Worm (Caenorhabditis elegans) whole organism, young adult: ENCODE measurements around the gene sucl-1.

ENCODE experiments used
- B0019.2 ChIP-seq: fragments of 200-800 bp; sonication (Bioruptor generic); conservative IDR thresholded peaks from 2 replicates; pipeline ENCODE4 v1.3.6; 2022; ENCODE audit warnings: missing genetic modification reagents, missing genetic modification characterization, missing compliant biosample characterization
- C06A6.2 ChIP-seq: fragments of 200-800 bp; sonication (Bioruptor generic); conservative IDR thresholded peaks from 2 replicates; pipeline ENCODE4 v1.3.6; 2022; ENCODE audit warnings: missing genetic modification characterization, missing compliant biosample characterization
- F10E7.11 ChIP-seq: sonication (generic microtip); optimal IDR thresholded peaks from 2 replicates; lab custom pipeline; 2017; ENCODE audit warnings: mild to moderate bottlenecking, missing genetic modification characterization, moderate library complexity, missing compliant biosample characterization
- F52B5.7 ChIP-seq: sonication (generic microtip); optimal IDR thresholded peaks from 2 replicates; lab custom pipeline; 2016; ENCODE audit warnings: mild to moderate bottlenecking, missing genetic modification characterization, missing compliant biosample characterization
- K11D2.4 ChIP-seq: fragments of 200-800 bp; sonication (Bioruptor generic); IDR thresholded peaks from 2 replicates; pipeline ENCODE4 v1.3.6; 2022; ENCODE audit warnings: missing genetic modification reagents, missing genetic modification characterization, missing compliant biosample characterization
- Y56A3A.18 ChIP-seq: fragments of 200-800 bp; sonication (Bioruptor generic); IDR thresholded peaks from 2 replicates; pipeline ENCODE4 v1.3.6; 2022; ENCODE audit warnings: missing genetic modification reagents, missing genetic modification characterization, missing compliant biosample characterization
- Y95B8A.8 ChIP-seq: fragments of 200-800 bp; sonication (Bioruptor generic); IDR thresholded peaks from 2 replicates; pipeline ENCODE4 v1.3.6; 2022; ENCODE audit warnings: missing genetic modification reagents, missing genetic modification characterization, missing compliant biosample characterization
- aptf-2 ChIP-seq: fragments of 200-800 bp; sonication (Bioruptor generic); conservative IDR thresholded peaks from 2 replicates; pipeline ENCODE4 v1.3.6; 2022; ENCODE audit warnings: missing genetic modification reagents, missing genetic modification characterization, missing compliant biosample characterization
- athp-1 ChIP-seq: sonication (generic microtip); optimal IDR thresholded peaks from 2 replicates; lab custom pipeline; 2017; ENCODE audit warnings: mild to moderate bottlenecking, missing genetic modification characterization, missing compliant biosample characterization
- attf-3 ChIP-seq: fragments of 200-800 bp; sonication (Bioruptor generic); conservative IDR thresholded peaks from 2 replicates; pipeline ENCODE4 v1.3.6; 2022; ENCODE audit warnings: missing genetic modification reagents, missing genetic modification characterization, missing compliant biosample characterization
- attf-5 ChIP-seq: fragments of 200-800 bp; sonication (Bioruptor generic); optimal IDR thresholded peaks from 2 replicates; lab custom pipeline; 2018; ENCODE audit warnings: mild to moderate bottlenecking, missing genetic modification characterization, missing compliant biosample characterization
- attf-6 ChIP-seq: fragments of 200-800 bp; sonication (Bioruptor generic); IDR thresholded peaks from 2 replicates; pipeline ENCODE4 v1.3.6; 2022; ENCODE audit warnings: missing genetic modification reagents, missing genetic modification characterization, missing compliant biosample characterization
- bed-1 ChIP-seq: fragments of 200-800 bp; sonication (Bioruptor generic); IDR thresholded peaks from 2 replicates; pipeline ENCODE4 v1.3.6; 2022; ENCODE audit warnings: missing genetic modification reagents, missing genetic modification characterization, missing compliant biosample characterization
- egl-18 ChIP-seq: fragments of 200-800 bp; sonication (Bioruptor generic); IDR thresholded peaks from 2 replicates; pipeline ENCODE4 v1.3.6; 2022; ENCODE audit warnings: missing genetic modification reagents, missing genetic modification characterization, missing compliant biosample characterization
- ekl-4 ChIP-seq: fragments of 200-800 bp; sonication (Bioruptor generic); IDR thresholded peaks from 2 replicates; pipeline ENCODE4 v1.3.6; 2022; ENCODE audit warnings: missing genetic modification reagents, missing genetic modification characterization, missing compliant biosample characterization
- ets-4 ChIP-seq: fragments of 200-800 bp; sonication (Bioruptor generic); optimal IDR thresholded peaks from 2 replicates; lab custom pipeline; 2018; ENCODE audit warnings: mild to moderate bottlenecking, missing genetic modification characterization, missing compliant biosample characterization
- him-1 ChIP-seq: sonication (generic microtip); optimal IDR thresholded peaks from 2 replicates; lab custom pipeline; 2016; ENCODE audit warnings: missing genotype, missing genetic modification reagents, missing genetic modification characterization, missing compliant biosample characterization
- hlh-26 ChIP-seq: fragments of 200-800 bp; sonication (Bioruptor generic); conservative IDR thresholded peaks from 2 replicates; pipeline ENCODE4 v1.3.6; 2022; ENCODE audit warnings: missing genetic modification reagents, missing genetic modification characterization, missing compliant biosample characterization
- hmg-1.2 ChIP-seq: fragments of 200-800 bp; sonication (Bioruptor generic); IDR thresholded peaks from 2 replicates; pipeline ENCODE4 v1.3.6; 2022; ENCODE audit warnings: missing genetic modification reagents, missing genetic modification characterization, missing compliant biosample characterization
- hmg-20 ChIP-seq: fragments of 200-800 bp; sonication (Bioruptor generic); IDR thresholded peaks from 2 replicates; pipeline ENCODE4 v1.3.6; 2022; ENCODE audit warnings: missing genetic modification reagents, missing genetic modification characterization, missing compliant biosample characterization
- hsf-1 ChIP-seq: fragments of 200-800 bp; sonication (Bioruptor generic); IDR thresholded peaks from 2 replicates; pipeline ENCODE4 v1.3.6; 2022; ENCODE audit warnings: missing genetic modification reagents, missing genetic modification characterization, missing compliant biosample characterization
- madf-6 ChIP-seq: fragments of 200-800 bp; sonication (Bioruptor generic); IDR thresholded peaks from 2 replicates; pipeline ENCODE4 v1.3.6; 2022; ENCODE audit warnings: missing genetic modification reagents, missing genetic modification characterization, missing compliant biosample characterization
- madf-8 ChIP-seq: fragments of 200-800 bp; sonication (Bioruptor generic); conservative IDR thresholded peaks from 2 replicates; pipeline ENCODE4 v1.3.6; 2022; ENCODE audit warnings: missing genetic modification reagents, missing genetic modification characterization, missing compliant biosample characterization
- mxl-1 ChIP-seq: sonication (generic microtip); optimal IDR thresholded peaks from 2 replicates; lab custom pipeline; 2016; ENCODE audit warnings: missing genetic modification characterization, missing compliant biosample characterization
- nhr-27 ChIP-seq: fragments of 200-800 bp; sonication (Bioruptor generic); optimal IDR thresholded peaks from 2 replicates; lab custom pipeline; 2018; ENCODE audit warnings: mild to moderate bottlenecking, missing genetic modification characterization, moderate library complexity, missing compliant biosample characterization
- pbrm-1 ChIP-seq: fragments of 200-800 bp; sonication (Bioruptor generic); IDR thresholded peaks from 2 replicates; pipeline ENCODE4 v1.3.6; 2022; ENCODE audit warnings: missing genetic modification reagents, missing genetic modification characterization, missing compliant biosample characterization
- rcor-1 ChIP-seq: fragments of 200-800 bp; sonication (Bioruptor generic); IDR thresholded peaks from 2 replicates; pipeline ENCODE4 v1.3.6; 2022; ENCODE audit warnings: missing genetic modification reagents, missing genetic modification characterization, missing compliant biosample characterization
- rec-8 ChIP-seq, 2 experiments: sonication (generic microtip); optimal IDR thresholded peaks; 2 replicates each; lab custom pipeline; 2016; ENCODE audit warnings: mild to moderate bottlenecking in 2 of 2, missing genetic modification characterization in 2 of 2, missing genetic modification reagents in 2 of 2, missing genotype in 2 of 2, missing biosample characterization in 1 of 2, missing compliant biosample characterization in 1 of 2, moderate library complexity in 1 of 2
- repo-1 ChIP-seq: sonication (generic microtip); optimal IDR thresholded peaks from 2 replicates; lab custom pipeline; 2017; ENCODE audit warnings: mild to moderate bottlenecking, missing genetic modification characterization, missing compliant biosample characterization
- sdz-38 ChIP-seq: sonication (generic microtip); optimal IDR thresholded peaks from 2 replicates; lab custom pipeline; 2016; ENCODE audit warnings: missing genotype, missing genetic modification characterization, missing compliant biosample characterization
- sea-2 ChIP-seq: fragments of 200-800 bp; sonication (Bioruptor generic); IDR thresholded peaks from 2 replicates; pipeline ENCODE4 v1.3.6; 2022; ENCODE audit warnings: missing genetic modification characterization, missing compliant biosample characterization
- snpc-1.1 ChIP-seq: sonication (generic microtip); optimal IDR thresholded peaks from 2 replicates; lab custom pipeline; 2017; ENCODE audit warnings: missing genetic modification characterization, mild to moderate bottlenecking, missing compliant biosample characterization, antibody characterized with exemption, moderate library complexity, missing genotype, missing genetic modification reagents; ENCODE audit not compliant: insufficient read depth
- snpc-1.3 ChIP-seq: sonication (generic microtip); optimal IDR thresholded peaks from 2 replicates; lab custom pipeline; 2017; ENCODE audit warnings: missing genetic modification characterization, mild to moderate bottlenecking, missing compliant biosample characterization, antibody characterized with exemption, moderate library complexity, missing genotype, missing genetic modification reagents; ENCODE audit not compliant: insufficient read depth
- snpc-4 ChIP-seq, 5 experiments: fragments of 150-350 bp in 1 of 5; sonication (generic microtip) in 4 of 5; optimal IDR thresholded peaks; 2 replicates each; lab custom pipeline; 2014 to 2018; ENCODE audit warnings: missing genetic modification characterization in 5 of 5, missing biosample characterization in 3 of 5, antibody characterized with exemption in 2 of 5, mild to moderate bottlenecking in 2 of 5, missing compliant biosample characterization in 2 of 5, missing genotype in 2 of 5, moderate library complexity in 2 of 5, missing genetic modification reagents in 1 of 5
- somi-1 ChIP-seq: fragments of 200-800 bp; sonication (Bioruptor generic); optimal IDR thresholded peaks from 2 replicates; lab custom pipeline; 2018; ENCODE audit warnings: mild to moderate bottlenecking, missing genetic modification characterization, missing compliant biosample characterization
- sptf-2 ChIP-seq: fragments of 200-800 bp; sonication (Bioruptor generic); optimal IDR thresholded peaks from 2 replicates; lab custom pipeline; 2018; ENCODE audit warnings: mild to moderate bottlenecking, missing genetic modification characterization, missing compliant biosample characterization
- tlf-1 ChIP-seq: fragments of 200-800 bp; sonication (Bioruptor generic); optimal IDR thresholded peaks from 2 replicates; lab custom pipeline; 2018; ENCODE audit warnings: mild to moderate bottlenecking, missing genetic modification characterization, missing compliant biosample characterization
- unc-130 ChIP-seq: sonication (generic microtip); optimal IDR thresholded peaks from 2 replicates; lab custom pipeline; 2016; ENCODE audit warnings: missing genetic modification reagents, missing genetic modification characterization, missing compliant biosample characterization
- xnd-1 ChIP-seq: sonication (generic microtip); optimal IDR thresholded peaks from 2 replicates; lab custom pipeline; 2016; ENCODE audit warnings: missing genotype, missing genetic modification reagents, missing genetic modification characterization, missing compliant biosample characterization
- ztf-25 ChIP-seq: fragments of 200-800 bp; sonication (Bioruptor generic); IDR thresholded peaks from 2 replicates; pipeline ENCODE4 v1.3.6; 2022; ENCODE audit warnings: missing genetic modification reagents, missing genetic modification characterization, missing compliant biosample characterization

sucl-1 gene

ce11 chrX:14757641-14758220 lies 3.9 kb downstream of the sucl-1 start:
- TF ChIP-seq ztf-25 (no peak), hmg-20 (GFP tag; lab: Robert Waterston, UW) (no peak), repo-1 (tag; lab: Kevin White, UChicago) (no peak), snpc-4 (GFP tag; optimal IDR thresholded peaks at IDR 0.05; lab: Kevin White, UChicago) (no peak), snpc-4 (tag; optimal IDR thresholded peaks at IDR 0.05; lab: Kevin White, UChicago) (peak in 3 of 4 experiments; percentile 36 to 88 (median 86)), sdz-38 (tag; lab: Kevin White, UChicago) (no peak), hmg-1.2 (GFP tag; lab: Robert Waterston, UW) (peak; percentile 33), Y95B8A.8 (GFP tag; lab: Robert Waterston, UW) (no peak), snpc-1.1 (tag; lab: Kevin White, UChicago) (peak; percentile 1)

- TF ChIP-seq hsf-1 (no peak), hlh-26 (GFP tag; lab: Robert Waterston, UW) (no peak), rcor-1 (no peak), him-1 (tag; lab: Kevin White, UChicago) (no peak), madf-8 (GFP tag; lab: Robert Waterston, UW) (no peak), athp-1 (tag; lab: Kevin White, UChicago) (no peak), egl-18 (no peak), unc-130 (GFP tag; lab: Kevin White, UChicago) (no peak), attf-5 (no peak), pbrm-1 (no peak), sea-2 (GFP tag; lab: Robert Waterston, UW) (no peak), C06A6.2 (GFP tag; lab: Robert Waterston, UW) (no peak), Y56A3A.18 (no peak), attf-6 (no peak), nhr-27 (tag; lab: Kevin White, UChicago) (no peak), snpc-4 (GFP tag; optimal IDR thresholded peaks at IDR 0.05; lab: Kevin White, UChicago) (no peak), snpc-4 (tag; optimal IDR thresholded peaks at IDR 0.05; lab: Kevin White, UChicago) (no peak), F52B5.7 (tag; lab: Kevin White, UChicago) (no peak), snpc-1.3 (tag; lab: Kevin White, UChicago) (no peak), attf-3 (GFP tag; lab: Robert Waterston, UW) (no peak)
- TF ChIP-seq, all 124 proteins: peak for 0
Measured at ce11 chrX:14759549-14759948, 5.7 kb downstream of the sucl-1 start.

DNA sequence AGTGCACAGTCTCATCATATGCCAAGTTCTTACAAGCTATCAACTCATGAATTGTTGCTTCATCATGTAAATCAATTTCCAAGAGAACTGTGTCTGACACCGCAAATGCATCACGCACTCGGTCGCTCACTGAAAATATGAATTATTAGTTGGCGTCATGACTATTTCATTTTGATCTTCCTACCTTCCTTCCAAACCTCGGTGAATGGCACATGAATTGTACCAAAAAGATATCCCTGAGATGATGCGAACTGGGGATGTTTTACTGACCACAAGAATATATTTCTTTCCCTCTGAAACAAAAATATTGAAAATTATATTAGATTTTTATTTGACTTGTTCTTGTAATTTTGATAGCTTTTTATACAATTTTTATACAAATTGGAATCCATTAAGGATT lies 6.3 kb downstream of the sucl-1 start:
- TF ChIP-seq K11D2.4, result no peak
- no peak for TF ChIP-seq madf-8 (GFP tag; lab: Robert Waterston, UW)
- no peak for TF ChIP-seq rec-8 (tag; optimal IDR thresholded peaks at IDR 0.05; lab: Kevin White, UChicago)
- TF ChIP-seq F10E7.11 (tag; lab: Kevin White, UChicago), result no peak
- TF ChIP-seq Y56A3A.18, result no peak
- no peak for TF ChIP-seq ets-4 (GFP tag; lab: Kevin White, UChicago)
- no peak for TF ChIP-seq bed-1
- no peak for TF ChIP-seq mxl-1
- TF ChIP-seq B0019.2, result no peak
- TF ChIP-seq ekl-4, result no peak
- no peak for TF ChIP-seq aptf-2 (GFP tag; lab: Robert Waterston, UW)
- TF ChIP-seq madf-6 (GFP tag; lab: Robert Waterston, UW), result no peak
- TF ChIP-seq tlf-1, result no peak
- no peak for TF ChIP-seq sptf-2 (GFP tag; lab: Kevin White, UChicago)
- no peak for TF ChIP-seq sdz-38 (tag; lab: Kevin White, UChicago)
- TF ChIP-seq xnd-1, result no peak
- TF ChIP-seq somi-1 (GFP tag; lab: Kevin White, UChicago), result no peak
- no peak for TF ChIP-seq pbrm-1
